Worm (Caenorhabditis elegans) whole organism, young adult: ENCODE measurements around the gene C13B4.1.

Experiments
- B0336.3 ChIP-seq: fragments of 200-800 bp; sonication (Bioruptor generic); IDR thresholded peaks from 2 replicates; pipeline ENCODE4 v1.3.6; 2022; ENCODE audit warnings: missing genetic modification characterization, missing compliant biosample characterization
- C17E4.6 ChIP-seq: fragments of 200-800 bp; sonication (Bioruptor generic); IDR thresholded peaks from 2 replicates; pipeline ENCODE4 v1.3.6; 2022; ENCODE audit warnings: missing genetic modification reagents, missing genetic modification characterization, missing compliant biosample characterization
- D2030.7 ChIP-seq: fragments of 200-800 bp; sonication (Bioruptor generic); IDR thresholded peaks from 2 replicates; pipeline ENCODE4 v1.3.6; 2022; ENCODE audit warnings: missing genetic modification reagents, missing genetic modification characterization, missing compliant biosample characterization
- F23B12.7 ChIP-seq: sonication (generic microtip); optimal IDR thresholded peaks from 2 replicates; lab custom pipeline; 2017; ENCODE audit warnings: missing genetic modification characterization, mild to moderate bottlenecking, missing compliant biosample characterization, antibody characterized with exemption, moderate library complexity; ENCODE audit not compliant: insufficient read depth
- F39B2.1 ChIP-seq: fragments of 200-800 bp; sonication (Bioruptor generic); IDR thresholded peaks from 2 replicates; pipeline ENCODE4 v1.3.6; 2022; ENCODE audit warnings: missing genetic modification reagents, missing genetic modification characterization, missing compliant biosample characterization
- F49E8.2 ChIP-seq: sonication (generic microtip); optimal IDR thresholded peaks from 3 replicates; lab custom pipeline; 2017; ENCODE audit warnings: missing genetic modification characterization, mild to moderate bottlenecking, missing compliant biosample characterization, antibody characterized with exemption, moderate library complexity; ENCODE audit not compliant: insufficient read depth
- K12H6.12 ChIP-seq: fragments of 200-800 bp; sonication (Bioruptor generic); optimal IDR thresholded peaks from 2 replicates; lab custom pipeline; 2018; ENCODE audit warnings: mild to moderate bottlenecking, missing genetic modification characterization, missing compliant biosample characterization
- Y53F4B.3 ChIP-seq: fragments of 200-800 bp; sonication (Bioruptor generic); IDR thresholded peaks from 2 replicates; pipeline ENCODE4 v1.3.6; 2022; ENCODE audit warnings: missing genetic modification reagents, missing genetic modification characterization, missing compliant biosample characterization
- Y95B8A.8 ChIP-seq: fragments of 200-800 bp; sonication (Bioruptor generic); IDR thresholded peaks from 2 replicates; pipeline ENCODE4 v1.3.6; 2022; ENCODE audit warnings: missing genetic modification reagents, missing genetic modification characterization, missing compliant biosample characterization
- ZK185.1 ChIP-seq: sonication (generic microtip); optimal IDR thresholded peaks from 2 replicates; lab custom pipeline; 2016; ENCODE audit warnings: mild to moderate bottlenecking, missing genetic modification characterization, missing compliant biosample characterization; ENCODE audit not compliant: poor library complexity, severe bottlenecking
- athp-1 ChIP-seq: sonication (generic microtip); optimal IDR thresholded peaks from 2 replicates; lab custom pipeline; 2017; ENCODE audit warnings: mild to moderate bottlenecking, missing genetic modification characterization, missing compliant biosample characterization
- attf-3 ChIP-seq: fragments of 200-800 bp; sonication (Bioruptor generic); conservative IDR thresholded peaks from 2 replicates; pipeline ENCODE4 v1.3.6; 2022; ENCODE audit warnings: missing genetic modification reagents, missing genetic modification characterization, missing compliant biosample characterization
- attf-5 ChIP-seq: fragments of 200-800 bp; sonication (Bioruptor generic); optimal IDR thresholded peaks from 2 replicates; lab custom pipeline; 2018; ENCODE audit warnings: mild to moderate bottlenecking, missing genetic modification characterization, missing compliant biosample characterization
- ccch-3 ChIP-seq: fragments of 200-800 bp; sonication (Bioruptor generic); optimal IDR thresholded peaks from 2 replicates; lab custom pipeline; 2018; ENCODE audit warnings: mild to moderate bottlenecking, missing genetic modification characterization, missing compliant biosample characterization
- ceh-100 ChIP-seq: fragments of 200-800 bp; sonication (Bioruptor generic); IDR thresholded peaks from 2 replicates; pipeline ENCODE4 v1.3.6; 2022; ENCODE audit warnings: missing genetic modification reagents, missing genetic modification characterization, missing compliant biosample characterization
- ceh-27 ChIP-seq: fragments of 200-800 bp; sonication (Bioruptor generic); optimal IDR thresholded peaks from 2 replicates; lab custom pipeline; 2018; ENCODE audit warnings: mild to moderate bottlenecking, missing genetic modification characterization, moderate library complexity, missing compliant biosample characterization
- ceh-91 ChIP-seq: fragments of 200-800 bp; sonication (Bioruptor generic); IDR thresholded peaks from 2 replicates; pipeline ENCODE4 v1.3.6; 2022; ENCODE audit warnings: missing genetic modification reagents, missing genetic modification characterization, missing compliant biosample characterization
- die-1 ChIP-seq: sonication (generic microtip); optimal IDR thresholded peaks from 2 replicates; lab custom pipeline; 2016; ENCODE audit warnings: missing genotype, mild to moderate bottlenecking, missing genetic modification characterization, missing compliant biosample characterization
- dox-1 ChIP-seq: fragments of 200-800 bp; sonication (Bioruptor generic); IDR thresholded peaks from 2 replicates; pipeline ENCODE4 v1.3.6; 2022; ENCODE audit warnings: missing genetic modification reagents, missing genetic modification characterization, missing compliant biosample characterization
- dpl-1 ChIP-seq: fragments of 150-350 bp; optimal IDR thresholded peaks from 2 replicates; lab custom pipeline; 2014; ENCODE audit warnings: missing biosample characterization, missing genetic modification reagents, missing genetic modification characterization
- egrh-3 ChIP-seq: fragments of 200-800 bp; sonication (Bioruptor generic); IDR thresholded peaks from 2 replicates; pipeline ENCODE4 v1.3.6; 2022; ENCODE audit warnings: missing genetic modification reagents, missing genetic modification characterization, missing compliant biosample characterization
- hmg-1.2 ChIP-seq: fragments of 200-800 bp; sonication (Bioruptor generic); IDR thresholded peaks from 2 replicates; pipeline ENCODE4 v1.3.6; 2022; ENCODE audit warnings: missing genetic modification reagents, missing genetic modification characterization, missing compliant biosample characterization
- hrde-1 ChIP-seq: sonication (generic microtip); optimal IDR thresholded peaks from 2 replicates; lab custom pipeline; 2016; ENCODE audit warnings: missing genetic modification characterization, mild to moderate bottlenecking, missing compliant biosample characterization, moderate library complexity, missing genotype, missing genetic modification reagents, borderline replicate concordance
- lag-1 ChIP-seq: fragments of 200-800 bp; sonication (Bioruptor generic); IDR thresholded peaks from 2 replicates; pipeline ENCODE4 v1.3.6; 2022; ENCODE audit warnings: missing genetic modification reagents, missing genetic modification characterization, missing compliant biosample characterization
- let-607 ChIP-seq, 2 experiments: fragments of 200-800 bp in 1 of 2; sonication (Bioruptor generic) in 1 of 2; sonication (generic microtip) in 1 of 2; optimal IDR thresholded peaks; 2 replicates each; lab custom pipeline; 2016 to 2018; ENCODE audit warnings: mild to moderate bottlenecking in 2 of 2, missing compliant biosample characterization in 2 of 2, missing genetic modification characterization in 2 of 2, moderate library complexity in 2 of 2, missing genotype in 1 of 2
- lin-40 ChIP-seq: sonication (generic microtip); optimal IDR thresholded peaks from 2 replicates; lab custom pipeline; 2016; ENCODE audit warnings: missing genetic modification characterization, mild to moderate bottlenecking, missing compliant biosample characterization, missing genotype, missing genetic modification reagents
- lin-54 ChIP-seq: fragments of 200-800 bp; sonication (Bioruptor generic); optimal IDR thresholded peaks from 2 replicates; lab custom pipeline; 2018; ENCODE audit warnings: mild to moderate bottlenecking, missing genetic modification characterization, missing compliant biosample characterization
- lsl-1 ChIP-seq: fragments of 200-800 bp; sonication (Bioruptor generic); optimal IDR thresholded peaks from 2 replicates; lab custom pipeline; 2018; ENCODE audit warnings: mild to moderate bottlenecking, missing genetic modification characterization, moderate library complexity, missing compliant biosample characterization
- lsy-27 ChIP-seq: sonication (generic microtip); optimal IDR thresholded peaks from 2 replicates; lab custom pipeline; 2017; ENCODE audit warnings: missing genetic modification characterization, mild to moderate bottlenecking, missing compliant biosample characterization, antibody characterized with exemption, missing genotype, borderline replicate concordance; ENCODE audit not compliant: insufficient read depth
- madf-10 ChIP-seq: sonication (generic microtip); optimal IDR thresholded peaks from 2 replicates; lab custom pipeline; 2016; ENCODE audit warnings: mild to moderate bottlenecking, missing genetic modification characterization, missing compliant biosample characterization
- madf-3 ChIP-seq: fragments of 200-800 bp; sonication (Bioruptor generic); IDR thresholded peaks from 2 replicates; pipeline ENCODE4 v1.3.6; 2022; ENCODE audit warnings: missing genetic modification reagents, missing genetic modification characterization, missing compliant biosample characterization
- madf-8 ChIP-seq: fragments of 200-800 bp; sonication (Bioruptor generic); conservative IDR thresholded peaks from 2 replicates; pipeline ENCODE4 v1.3.6; 2022; ENCODE audit warnings: missing genetic modification reagents, missing genetic modification characterization, missing compliant biosample characterization
- mcd-1 ChIP-seq: fragments of 200-800 bp; sonication (Bioruptor generic); IDR thresholded peaks from 2 replicates; pipeline ENCODE4 v1.3.6; 2022; ENCODE audit warnings: missing genetic modification reagents, missing genetic modification characterization, missing compliant biosample characterization
- nfyb-1 ChIP-seq: fragments of 200-800 bp; sonication (Bioruptor generic); IDR thresholded peaks from 2 replicates; pipeline ENCODE4 v1.3.6; 2022; ENCODE audit warnings: missing genetic modification reagents, missing genetic modification characterization, missing compliant biosample characterization
- nhr-80 ChIP-seq: sonication (generic microtip); optimal IDR thresholded peaks from 2 replicates; lab custom pipeline; 2016; ENCODE audit warnings: missing genetic modification characterization, missing compliant biosample characterization
- rcor-1 ChIP-seq: fragments of 200-800 bp; sonication (Bioruptor generic); IDR thresholded peaks from 2 replicates; pipeline ENCODE4 v1.3.6; 2022; ENCODE audit warnings: missing genetic modification reagents, missing genetic modification characterization, missing compliant biosample characterization
- snpc-1.3 ChIP-seq: sonication (generic microtip); optimal IDR thresholded peaks from 2 replicates; lab custom pipeline; 2017; ENCODE audit warnings: missing genetic modification characterization, mild to moderate bottlenecking, missing compliant biosample characterization, antibody characterized with exemption, moderate library complexity, missing genotype, missing genetic modification reagents; ENCODE audit not compliant: insufficient read depth
- snpc-3.4 ChIP-seq: sonication (generic microtip); optimal IDR thresholded peaks from 2 replicates; lab custom pipeline; 2017; ENCODE audit warnings: missing genetic modification characterization, mild to moderate bottlenecking, missing compliant biosample characterization, antibody characterized with exemption, moderate library complexity, missing genotype, missing genetic modification reagents
- snpc-4 ChIP-seq, 5 experiments: fragments of 150-350 bp in 1 of 5; sonication (generic microtip) in 4 of 5; optimal IDR thresholded peaks; 2 replicates each; lab custom pipeline; 2014 to 2018; ENCODE audit warnings: missing genetic modification characterization in 5 of 5, missing biosample characterization in 3 of 5, antibody characterized with exemption in 2 of 5, mild to moderate bottlenecking in 2 of 5, missing compliant biosample characterization in 2 of 5, missing genotype in 2 of 5, moderate library complexity in 2 of 5, missing genetic modification reagents in 1 of 5
- tbp1 ChIP-seq: fragments of 200-800 bp; sonication (Bioruptor generic); optimal IDR thresholded peaks from 2 replicates; lab custom pipeline; 2018; ENCODE audit warnings: mild to moderate bottlenecking, missing genetic modification characterization, missing compliant biosample characterization
- unc-130 ChIP-seq: sonication (generic microtip); optimal IDR thresholded peaks from 2 replicates; lab custom pipeline; 2016; ENCODE audit warnings: missing genetic modification reagents, missing genetic modification characterization, missing compliant biosample characterization
- unc-62 ChIP-seq: fragments of 150-350 bp; optimal IDR thresholded peaks from 2 replicates; lab custom pipeline; 2014; ENCODE audit warnings: missing biosample characterization, missing genetic modification reagents, missing genetic modification characterization
- xnd-1 ChIP-seq: sonication (generic microtip); optimal IDR thresholded peaks from 2 replicates; lab custom pipeline; 2016; ENCODE audit warnings: missing genotype, missing genetic modification reagents, missing genetic modification characterization, missing compliant biosample characterization
- ztf-18 ChIP-seq: sonication (generic microtip); optimal IDR thresholded peaks from 2 replicates; lab custom pipeline; 2016; ENCODE audit warnings: missing genotype, mild to moderate bottlenecking, missing genetic modification characterization, missing compliant biosample characterization
- ztf-28 ChIP-seq: fragments of 200-800 bp; sonication (Bioruptor generic); IDR thresholded peaks from 2 replicates; pipeline ENCODE4 v1.3.6; 2022; ENCODE audit warnings: missing genetic modification reagents, missing genetic modification characterization, missing compliant biosample characterization

The C13B4.1 gene

DNA sequence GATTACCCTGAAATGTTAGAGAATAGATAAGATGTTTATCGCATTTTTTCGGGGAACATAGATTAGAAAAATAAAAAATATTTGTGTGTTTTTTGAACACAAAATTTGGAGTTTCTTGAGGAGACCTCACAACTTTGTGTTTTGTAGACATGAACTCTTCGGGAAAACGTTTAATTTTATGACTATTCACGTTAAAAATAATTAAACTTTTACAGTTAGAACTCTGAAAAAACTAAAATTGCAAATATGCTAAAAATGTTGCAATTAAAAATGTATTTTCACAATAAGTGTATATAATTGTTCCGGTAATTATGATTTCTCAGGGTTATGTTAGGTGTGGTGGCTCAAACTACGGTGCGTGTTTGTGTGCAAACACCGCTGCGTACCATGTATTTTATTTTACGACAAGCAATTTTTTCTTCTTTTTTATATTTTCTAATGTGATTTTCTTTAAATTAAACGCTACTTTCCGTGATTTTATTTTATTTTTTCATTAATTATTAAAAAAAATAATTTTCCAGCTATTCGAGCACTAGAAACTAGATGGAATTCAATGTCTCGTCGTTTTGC lies 48.9 kb upstream of the C13B4.1 start, which contains the start of the genes F57C2.5 and spat-1:
TSS of gene F57C2.5 (minus strand) at position 7 of the 570 bp plus-strand sequence.
TSS of gene spat-1 (plus strand) at position 520 of the 570 bp plus-strand sequence.
- TF ChIP-seq mcd-1 (GFP tag; lab: Robert Waterston, UW): peak; percentile 24; the same call in 1 of the 2 replicates
- TF ChIP-seq attf-3 (GFP tag; lab: Robert Waterston, UW): peak; percentile 24; the same call in 1 of the 2 replicates
- TF ChIP-seq unc-130 (GFP tag; lab: Kevin White, UChicago): peak; percentile 74
- no peak for TF ChIP-seq lag-1 (GFP tag; lab: Robert Waterston, UW)
- TF ChIP-seq Y95B8A.8 (GFP tag; lab: Robert Waterston, UW): 0 out of 2 replicates have a peak, but pooled peaks have one; percentile 19
- peak; percentile 59 for TF ChIP-seq ceh-27 (GFP tag; lab: Kevin White, UChicago)
- peak; percentile 33; the same call in 1 of the 2 replicates for TF ChIP-seq egrh-3 (GFP tag; lab: Robert Waterston, UW)
- no peak for TF ChIP-seq unc-62 (GFP tag; lab: Kevin White, UChicago)
- TF ChIP-seq let-607 (tag; optimal IDR thresholded peaks at IDR 0.05; lab: Kevin White, UChicago): peak in 1 of 2 experiments; percentile 32
- TF ChIP-seq F39B2.1: no peak
- TF ChIP-seq F23B12.7 (tag; lab: Kevin White, UChicago): peak; percentile 47
- peak; percentile 36 for TF ChIP-seq snpc-1.3 (tag; lab: Kevin White, UChicago)
- peak; percentile 66 for TF ChIP-seq ccch-3 (GFP tag; lab: Kevin White, UChicago)
- no peak for TF ChIP-seq madf-3 (GFP tag; lab: Robert Waterston, UW)
- peak; percentile 76 for TF ChIP-seq K12H6.12 (tag; lab: Kevin White, UChicago)
- TF ChIP-seq hrde-1 (tag; lab: Kevin White, UChicago): no peak
- no peak for TF ChIP-seq snpc-4 (GFP tag; optimal IDR thresholded peaks at IDR 0.05; lab: Kevin White, UChicago)
- peak in 3 of 4 experiments; percentile 27 to 44 (median 40) for TF ChIP-seq snpc-4 (tag; optimal IDR thresholded peaks at IDR 0.05; lab: Kevin White, UChicago)
- TF ChIP-seq tbp1 (GFP tag; lab: Kevin White, UChicago): peak; percentile 44
- peak; percentile 25 for TF ChIP-seq snpc-3.4 (tag; lab: Kevin White, UChicago)
- TF ChIP-seq C17E4.6 (GFP tag; lab: Robert Waterston, UW): no peak
- no peak for TF ChIP-seq die-1
- peak; percentile 2 for TF ChIP-seq dpl-1
- peak; percentile 88 for TF ChIP-seq lsl-1
- TF ChIP-seq ZK185.1 (tag; lab: Kevin White, UChicago): no peak
- peak; percentile 42 for TF ChIP-seq ztf-18 (tag; lab: Kevin White, UChicago)
- TF ChIP-seq xnd-1 (tag; lab: Kevin White, UChicago): no peak
- TF ChIP-seq Y53F4B.3: no peak
- TF ChIP-seq lin-40: peak; percentile 73
- peak; percentile 76 for TF ChIP-seq ceh-91
- TF ChIP-seq nfyb-1: no peak
- TF ChIP-seq dox-1 (GFP tag; lab: Robert Waterston, UW): peak; percentile 68; the same call in 1 of the 2 replicates
- peak; percentile 76; the same call in 1 of the 2 replicates for TF ChIP-seq D2030.7 (GFP tag; lab: Robert Waterston, UW)
- peak; percentile 12; the same call in 1 of the 2 replicates for TF ChIP-seq madf-8 (GFP tag; lab: Robert Waterston, UW)
- TF ChIP-seq ztf-28 (GFP tag; lab: Robert Waterston, UW): peak; percentile 45; the same call in 1 of the 2 replicates
- peak; percentile 36 for TF ChIP-seq athp-1 (tag; lab: Kevin White, UChicago)
- no peak for TF ChIP-seq lsy-27 (tag; lab: Kevin White, UChicago)
- peak; percentile 38 for TF ChIP-seq F49E8.2
- TF ChIP-seq B0336.3 (GFP tag; lab: Robert Waterston, UW): 0 out of 2 replicates have a peak, but pooled peaks have one; percentile 23
- peak; percentile 97 for TF ChIP-seq ceh-100 (GFP tag; lab: Robert Waterston, UW)
- 0 out of 2 replicates have a peak, but pooled peaks have one; percentile 10 for TF ChIP-seq rcor-1 (GFP tag; lab: Robert Waterston, UW)
- TF ChIP-seq hmg-1.2 (GFP tag; lab: Robert Waterston, UW): peak; percentile 49; the same call in 1 of the 2 replicates
- peak; percentile 80 for TF ChIP-seq madf-10 (tag; lab: Kevin White, UChicago)
- TF ChIP-seq attf-5 (GFP tag; lab: Kevin White, UChicago): peak; percentile 77
- TF ChIP-seq nhr-80 (tag; lab: Kevin White, UChicago): peak; percentile 62
- peak; percentile 22 for TF ChIP-seq lin-54
